Worm (Caenorhabditis elegans): ENCODE data around the gene D2023.1.

- TF ChIP-seq med-1 (GFP tag; optimal IDR thresholded peaks at IDR 0.05; ENCODE audit: insufficient read depth) (no peak), flt-1 (GFP tag; IDR thresholded peaks at IDR 0.05) (no peak), ztf-29 (GFP tag; IDR thresholded peaks at IDR 0.05) (no peak), klf-2 (GFP tag; conservative IDR thresholded peaks at IDR 0.05) (no peak), cog-1 (tag; optimal IDR thresholded peaks at IDR 0.05) (no peak), ref-1 (GFP tag; conservative IDR thresholded peaks at IDR 0.05) (no peak), ztf-23 (GFP tag; IDR thresholded peaks at IDR 0.05) (no peak)
Measured at ce11 chrV:11801076-11801849, 11.9 kb downstream of the D2023.1 start.

Measured in whole organism, midembryonic.